Fruit fly (Drosophila melanogaster) whole organism, pupa: ENCODE data around the gene Sfp33A3.

Experiments
- Ets98B ChIP-seq: fragments of 200-800 bp; sonication (Bioruptor generic); IDR thresholded peaks from 2 replicates; pipeline ENCODE4 v1.3.6; 2022; ENCODE audit warnings: missing biosample characterization, missing genetic modification characterization
- Pif1A ChIP-seq: fragments of 200-800 bp; sonication (Bioruptor generic); optimal IDR thresholded peaks from 3 replicates; lab custom pipeline; 2016; ENCODE audit warnings: missing biosample characterization, missing genetic modification characterization

- no peak for TF ChIP-seq Ets98B (GFP tag; lab: Robert Waterston, UW)
- TF ChIP-seq Pif1A (GFP tag; lab: Kevin White, UChicago), result no peak
Observed at dm6 chr2L:11834308-11834707, 5.4 kb upstream of the Sfp33A3 start, which contains the start of gene CG45012.
